Worm (Caenorhabditis elegans): ENCODE data around the gene mec-3.

- TF ChIP-seq zip-2 (tag; optimal IDR thresholded peaks at IDR 0.05) (no peak), daf-8 (GFP tag; IDR thresholded peaks at IDR 0.05) (no peak), hlh-11 (tag; optimal IDR thresholded peaks at IDR 0.05) (no peak), ZK546.5 (tag; optimal IDR thresholded peaks at IDR 0.05) (no peak), ceh-82 (tag; optimal IDR thresholded peaks at IDR 0.05) (no peak), lsy-2 (tag; optimal IDR thresholded peaks at IDR 0.05) (no peak), lin-13 (GFP tag; optimal IDR thresholded peaks at IDR 0.05) (no peak), T26A8.4 (GFP tag; IDR thresholded peaks at IDR 0.05) (no peak), F10B5.3 (tag; optimal IDR thresholded peaks at IDR 0.05) (no peak), lin-39 (tag; optimal IDR thresholded peaks at IDR 0.05) (no peak)
Observed at ce11 chrIV:10465764-10466163, 4.1 kb upstream of the mec-3 start.
